Worm (Caenorhabditis elegans): ENCODE results near the gene F56D2.2.

Gene F56D2.2

ce11 chrIII:5603439-5603986 lies 16.4 kb downstream of the F56D2.2 start, which contains the start of gene madf-11:
TSS of gene madf-11 (minus strand) at chrIII:5603489.
- no peak for TF ChIP-seq nhr-25 (tag; optimal IDR thresholded peaks at IDR 0.05)
- peak; percentile 50 for TF ChIP-seq F13H6.1 (tag; optimal IDR thresholded peaks at IDR 0.05)
- peak; percentile 58 for TF ChIP-seq sma-3 (GFP tag; optimal IDR thresholded peaks at IDR 0.05)
- peak; percentile 62 for TF ChIP-seq crh-2 (tag; optimal IDR thresholded peaks at IDR 0.05)
- peak; percentile 53 for TF ChIP-seq mab-5 (tag; optimal IDR thresholded peaks at IDR 0.05)
- TF ChIP-seq lin-13 (GFP tag; optimal IDR thresholded peaks at IDR 0.05) = peak; percentile 70
- TF ChIP-seq nhr-12 (tag; optimal IDR thresholded peaks at IDR 0.05) = no peak
- TF ChIP-seq R02D3.7 (tag; optimal IDR thresholded peaks at IDR 0.05) = no peak
- peak; percentile 36 to 81 for TF ChIP-seq lsy-2 (tag; optimal IDR thresholded peaks at IDR 0.05)
- no peak for TF ChIP-seq ZK546.5 (tag; optimal IDR thresholded peaks at IDR 0.05)
- peak; percentile 55 for TF ChIP-seq nhr-21 (tag; optimal IDR thresholded peaks at IDR 0.05)
- peak; percentile 65 for TF ChIP-seq gmeb-1 (tag; optimal IDR thresholded peaks at IDR 0.05)
- TF ChIP-seq snpc-4 (tag; optimal IDR thresholded peaks at IDR 0.05) = peak; percentile 49
- TF ChIP-seq zag-1 (tag; optimal IDR thresholded peaks at IDR 0.05) = peak; percentile 24
- TF ChIP-seq nhr-129 (tag; optimal IDR thresholded peaks at IDR 0.05) = peak; percentile 78
- TF ChIP-seq mdl-1 (tag; optimal IDR thresholded peaks at IDR 0.05) = peak; percentile 27 to 66
- no peak for TF ChIP-seq ama-1 (optimal IDR thresholded peaks at IDR 0.05)
- TF ChIP-seq ceh-16 (tag; optimal IDR thresholded peaks at IDR 0.05) = no peak
- no peak for TF ChIP-seq Y55F3AM.14 (GFP tag; optimal IDR thresholded peaks at IDR 0.05)
- TF ChIP-seq alr-1 (tag; optimal IDR thresholded peaks at IDR 0.05) = no peak
- peak; percentile 77 for TF ChIP-seq C34F6.9 (tag; optimal IDR thresholded peaks at IDR 0.05)
- peak; percentile 4 for TF ChIP-seq blmp-1 (tag; optimal IDR thresholded peaks at IDR 0.05; ENCODE audit: insufficient read depth)
- TF ChIP-seq elt-3 (tag; optimal IDR thresholded peaks at IDR 0.05) = no peak
- TF ChIP-seq aly-2 (tag; optimal IDR thresholded peaks at IDR 0.05) = no peak
- peak; percentile 41 for TF ChIP-seq sma-9 (GFP tag; optimal IDR thresholded peaks at IDR 0.05)
- TF ChIP-seq sma-9 (tag; optimal IDR thresholded peaks at IDR 0.05) = no peak
- TF ChIP-seq lin-11 (tag; optimal IDR thresholded peaks at IDR 0.05) = peak; percentile 42
- TF ChIP-seq unc-55 (GFP tag; optimal IDR thresholded peaks at IDR 0.05) = peak; percentile 86
- TF ChIP-seq fos-1 (tag; optimal IDR thresholded peaks at IDR 0.05) = peak; percentile 59
- no peak for TF ChIP-seq unc-39 (tag; optimal IDR thresholded peaks at IDR 0.05)

- TF ChIP-seq ama-1 (optimal IDR thresholded peaks at IDR 0.05) = no peak
- no peak for TF ChIP-seq lin-39 (tag; optimal IDR thresholded peaks at IDR 0.05)
- TF ChIP-seq egl-27 (tag; optimal IDR thresholded peaks at IDR 0.05) = no peak
- no peak for TF ChIP-seq sem-4 (tag; optimal IDR thresholded peaks at IDR 0.05)
Observed at ce11 chrIII:5604080-5604479, 17.0 kb downstream of the F56D2.2 start, which contains the start of gene xnd-1. TSS of gene xnd-1 (plus strand) at chrIII:5604460.

ce11 chrIII:5610276-5610675 lies 23.2 kb downstream of the F56D2.2 start, which contains the start of gene C05D2.8:
TSS of gene C05D2.8 (minus strand) at chrIII:5610346.
- TF ChIP-seq fos-1 (tag; optimal IDR thresholded peaks at IDR 0.05) (peak; percentile 69), crh-2 (tag; optimal IDR thresholded peaks at IDR 0.05) (peak; percentile 6), mdl-1 (tag; optimal IDR thresholded peaks at IDR 0.05) (no peak), skn-1 (tag; optimal IDR thresholded peaks at IDR 0.05) (no peak)

ce11 chrIII:5611604-5612324 lies 24.7 kb downstream of the F56D2.2 start, which contains the start of gene bas-1:
TSS of gene bas-1 (plus strand) at chrIII:5612274.
- no peak for TF ChIP-seq aly-2 (tag; optimal IDR thresholded peaks at IDR 0.05)
- TF ChIP-seq fos-1 (tag; optimal IDR thresholded peaks at IDR 0.05) = peak; percentile 53
- no peak for TF ChIP-seq F13H6.1 (tag; optimal IDR thresholded peaks at IDR 0.05)
- no peak for TF ChIP-seq R02D3.7 (tag; optimal IDR thresholded peaks at IDR 0.05)

- TF ChIP-seq elt-3 (tag; optimal IDR thresholded peaks at IDR 0.05) = no peak
- TF ChIP-seq Y55F3AM.14 (GFP tag; optimal IDR thresholded peaks at IDR 0.05) = no peak
- TF ChIP-seq blmp-1 (tag; optimal IDR thresholded peaks at IDR 0.05; ENCODE audit: insufficient read depth) = no peak
- TF ChIP-seq ceh-82 (tag; optimal IDR thresholded peaks at IDR 0.05) = no peak
- no peak for TF ChIP-seq lsy-2 (tag; optimal IDR thresholded peaks at IDR 0.05)
- TF ChIP-seq ztf-1 (GFP tag; conservative IDR thresholded peaks at IDR 0.05) = no peak
- no peak for TF ChIP-seq ztf-4 (tag; optimal IDR thresholded peaks at IDR 0.05)
- TF ChIP-seq snpc-4 (tag; optimal IDR thresholded peaks at IDR 0.05) = no peak
- TF ChIP-seq peb-1 (tag; optimal IDR thresholded peaks at IDR 0.05) = no peak
Observed at ce11 chrIII:5614648-5615047, 27.6 kb downstream of the F56D2.2 start, which contains the start of gene basl-1. TSS of gene basl-1 (plus strand) at chrIII:5614948.

All from whole organism, L2 larva.